Worm (Caenorhabditis elegans) whole organism, mixed stage, embryonic: Measurements from ENCODE around the gene acr-15.

Source experiments
- bed-3 ChIP-seq: fragments of 200-800 bp; sonication (Bioruptor generic); optimal IDR thresholded peaks from 3 replicates; lab custom pipeline; 2018; ENCODE audit warnings: mild to moderate bottlenecking, missing genetic modification characterization, moderate library complexity, missing compliant biosample characterization
- blmp-1 ChIP-seq: fragments of 150-350 bp; optimal IDR thresholded peaks from 2 replicates; lab custom pipeline; 2014; ENCODE audit warnings: missing biosample characterization, missing genetic modification characterization
- ceh-39 ChIP-seq: fragments of 150-350 bp; optimal IDR thresholded peaks from 2 replicates; lab custom pipeline; 2014; ENCODE audit warnings: missing biosample characterization, missing genetic modification characterization
- ceh-83 ChIP-seq: fragments of 200-800 bp; sonication (Bioruptor generic); optimal IDR thresholded peaks from 2 replicates; lab custom pipeline; 2018; ENCODE audit warnings: mild to moderate bottlenecking, missing genetic modification characterization, missing compliant biosample characterization
- ces-1 ChIP-seq: fragments of 150-350 bp; optimal IDR thresholded peaks from 2 replicates; lab custom pipeline; 2014; ENCODE audit warnings: missing biosample characterization, missing genetic modification reagents, missing genetic modification characterization
- cnd-1 ChIP-seq: fragments of 200-800 bp; sonication (Bioruptor generic); optimal IDR thresholded peaks from 2 replicates; lab custom pipeline; 2018; ENCODE audit warnings: mild to moderate bottlenecking, missing genetic modification characterization, missing compliant biosample characterization
- drap-1 ChIP-seq: fragments of 200-800 bp; sonication (Bioruptor generic); optimal IDR thresholded peaks from 3 replicates; lab custom pipeline; 2018; ENCODE audit warnings: mild to moderate bottlenecking, missing genetic modification characterization, missing compliant biosample characterization
- elt-1 ChIP-seq: sonication (generic microtip); optimal IDR thresholded peaks from 2 replicates; lab custom pipeline; 2017; ENCODE audit warnings: missing genetic modification characterization, mild to moderate bottlenecking, missing compliant biosample characterization, antibody characterized with exemption, moderate library complexity, borderline replicate concordance; ENCODE audit not compliant: insufficient read depth
- elt-3 ChIP-seq: fragments of 150-350 bp; optimal IDR thresholded peaks from 2 replicates; lab custom pipeline; 2014; ENCODE audit warnings: missing biosample characterization, missing genetic modification characterization
- flh-1 ChIP-seq: fragments of 200-800 bp; sonication (Bioruptor generic); optimal IDR thresholded peaks from 2 replicates; lab custom pipeline; 2018; ENCODE audit warnings: mild to moderate bottlenecking, missing genetic modification characterization, moderate library complexity, missing compliant biosample characterization
- ham-2 ChIP-seq: fragments of 200-800 bp; sonication (Bioruptor generic); optimal IDR thresholded peaks from 2 replicates; lab custom pipeline; 2018; ENCODE audit warnings: mild to moderate bottlenecking, missing genetic modification characterization, missing compliant biosample characterization
- hlh-1 ChIP-seq: fragments of 150-350 bp; optimal IDR thresholded peaks from 2 replicates; lab custom pipeline; 2014; ENCODE audit warnings: missing biosample characterization, missing genetic modification reagents, missing genetic modification characterization
- lin-13 ChIP-seq: fragments of 150-350 bp; optimal IDR thresholded peaks from 2 replicates; lab custom pipeline; 2014; ENCODE audit warnings: missing biosample characterization, missing genetic modification characterization
- lin-32 ChIP-seq: fragments of 200-800 bp; sonication (Bioruptor generic); optimal IDR thresholded peaks from 2 replicates; lab custom pipeline; 2018; ENCODE audit warnings: mild to moderate bottlenecking, missing genetic modification characterization, missing compliant biosample characterization
- lsy-2 ChIP-seq: fragments of 150-350 bp; optimal IDR thresholded peaks from 2 replicates; lab custom pipeline; 2014; ENCODE audit warnings: missing biosample characterization, missing genetic modification characterization
- mab-5 ChIP-seq: fragments of 150-350 bp; optimal IDR thresholded peaks from 2 replicates; lab custom pipeline; 2014; ENCODE audit warnings: missing biosample characterization, missing genetic modification characterization
- mep-1 ChIP-seq: fragments of 150-350 bp; optimal IDR thresholded peaks from 2 replicates; lab custom pipeline; 2017; ENCODE audit warnings: missing biosample characterization, missing genetic modification reagents, missing genetic modification characterization, inconsistent platforms
- mls-2 ChIP-seq: sonication (generic microtip); optimal IDR thresholded peaks from 2 replicates; lab custom pipeline; 2016; ENCODE audit warnings: mild to moderate bottlenecking, missing genetic modification characterization, moderate library complexity, missing compliant biosample characterization
- nhr-12 ChIP-seq: fragments of 150-350 bp; optimal IDR thresholded peaks from 2 replicates; lab custom pipeline; 2014; ENCODE audit warnings: missing biosample characterization, missing genetic modification characterization
- nhr-2 ChIP-seq: fragments of 150-350 bp; optimal IDR thresholded peaks from 2 replicates; lab custom pipeline; 2014; ENCODE audit warnings: missing biosample characterization, missing genetic modification characterization
- nhr-237 ChIP-seq: fragments of 150-350 bp; optimal IDR thresholded peaks from 2 replicates; lab custom pipeline; 2014; ENCODE audit warnings: missing biosample characterization, missing genetic modification characterization
- nhr-28 ChIP-seq: fragments of 150-350 bp; optimal IDR thresholded peaks from 2 replicates; lab custom pipeline; 2014; ENCODE audit warnings: missing biosample characterization, missing genetic modification characterization
- nhr-76 ChIP-seq: sonication (generic microtip); optimal IDR thresholded peaks from 2 replicates; lab custom pipeline; 2017; ENCODE audit warnings: missing biosample characterization, missing genetic modification characterization
- sem-2 ChIP-seq: fragments of 200-800 bp; sonication (Bioruptor generic); optimal IDR thresholded peaks from 2 replicates; lab custom pipeline; 2018; ENCODE audit warnings: mild to moderate bottlenecking, missing genetic modification characterization, missing compliant biosample characterization
- snpc-4 ChIP-seq: fragments of 150-350 bp; optimal IDR thresholded peaks from 2 replicates; lab custom pipeline; 2014; ENCODE audit warnings: missing biosample characterization, missing genetic modification characterization
- tbx-8 ChIP-seq: fragments of 200-800 bp; sonication (Bioruptor generic); optimal IDR thresholded peaks from 2 replicates; lab custom pipeline; 2018; ENCODE audit warnings: mild to moderate bottlenecking, missing genetic modification characterization, moderate library complexity, missing compliant biosample characterization
- unc-120 ChIP-seq: sonication (generic microtip); optimal IDR thresholded peaks from 2 replicates; lab custom pipeline; 2017; ENCODE audit warnings: missing genetic modification characterization, missing compliant biosample characterization; ENCODE audit not compliant: poor library complexity, severe bottlenecking
- unc-62 ChIP-seq: fragments of 150-350 bp; optimal IDR thresholded peaks from 2 replicates; lab custom pipeline; 2014; ENCODE audit warnings: missing biosample characterization, missing genetic modification reagents, missing genetic modification characterization
- zip-8 ChIP-seq: fragments of 150-350 bp; optimal IDR thresholded peaks from 2 replicates; lab custom pipeline; 2014; ENCODE audit warnings: missing biosample characterization, missing genetic modification characterization
- ztf-11 ChIP-seq: fragments of 150-350 bp; optimal IDR thresholded peaks from 2 replicates; lab custom pipeline; 2014; ENCODE audit warnings: missing biosample characterization, missing genetic modification characterization

Gene acr-15

DNA sequence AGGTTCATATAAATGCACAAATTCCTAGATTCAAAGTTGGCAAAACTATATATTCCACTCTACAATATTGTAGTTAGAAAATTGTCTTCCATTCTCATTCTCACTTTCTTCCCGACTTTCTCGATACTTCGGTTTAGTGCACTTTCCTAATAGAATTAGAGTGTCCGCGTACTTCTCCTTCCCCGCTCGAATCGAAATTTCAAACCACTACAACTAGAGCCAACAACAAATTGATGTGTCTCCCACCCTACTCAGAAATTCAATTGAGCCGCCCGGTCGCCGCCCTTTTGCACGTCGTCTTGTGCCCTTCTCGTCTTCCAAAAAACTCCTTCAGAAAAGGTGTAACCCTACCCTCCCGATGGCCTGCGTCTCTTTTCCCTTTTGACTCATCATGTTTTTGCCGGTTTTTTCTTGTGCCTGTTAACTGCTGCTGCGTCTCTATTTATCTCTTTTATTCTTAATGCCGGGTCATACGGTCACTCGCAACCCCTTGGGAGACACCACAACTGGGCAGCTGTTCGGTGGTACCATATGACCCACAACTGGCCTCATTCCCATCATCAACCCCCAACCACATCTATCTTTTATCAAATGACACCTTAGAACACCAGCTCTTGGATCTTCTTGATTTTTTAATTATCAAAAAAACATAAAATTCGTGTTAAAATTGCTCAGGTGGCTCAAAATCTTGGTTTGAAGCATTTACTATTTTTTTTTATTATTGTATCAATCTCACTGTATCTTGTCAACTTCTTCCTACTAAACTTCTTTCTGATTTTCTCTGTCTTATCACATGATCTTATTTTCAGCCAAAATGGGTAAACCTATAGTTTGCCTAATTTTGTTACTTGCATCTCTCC lies 41.8 kb downstream of the acr-15 start, which contains the start of gene tag-196:
Gene tag-196 (plus strand): TSS at position 810 of the 860 bp plus-strand sequence.
- TF ChIP-seq blmp-1, result no peak
- peak; percentile 11 for TF ChIP-seq nhr-2 (tag; lab: Kevin White, UChicago)
- no peak for TF ChIP-seq mab-5
- TF ChIP-seq unc-120 (tag; lab: Kevin White, UChicago), result peak; percentile 20
- peak; percentile 10 for TF ChIP-seq cnd-1 (tag; lab: Kevin White, UChicago)
- peak; percentile 11 for TF ChIP-seq unc-62 (GFP tag; lab: Kevin White, UChicago)
- peak; percentile 94 for TF ChIP-seq hlh-1 (tag; lab: Kevin White, UChicago)
- TF ChIP-seq ces-1 (GFP tag; lab: Kevin White, UChicago), result peak; percentile 95
- no peak for TF ChIP-seq bed-3 (GFP tag; lab: Kevin White, UChicago)

DNA sequence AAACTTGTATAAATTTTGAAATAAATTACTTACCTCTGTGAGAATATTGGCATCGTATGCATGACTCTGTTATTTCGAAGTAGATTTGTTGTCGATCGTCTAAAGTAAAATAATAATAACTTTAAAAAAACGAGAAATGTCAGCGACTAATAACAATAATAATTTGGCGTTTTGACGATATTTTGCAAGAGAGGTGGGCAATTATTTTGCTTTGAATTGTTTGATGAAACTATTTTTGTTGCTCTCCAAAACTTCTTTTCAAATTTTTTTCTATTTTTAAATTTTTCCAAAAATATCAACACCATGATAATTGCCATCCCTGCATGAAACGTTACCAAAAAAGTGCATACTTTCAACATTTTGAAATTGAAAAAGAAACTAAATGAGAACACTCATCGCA lies 46.7 kb downstream of the acr-15 start, which contains the start of gene F41E6.7:
Gene F41E6.7 (minus strand): TSS at position 101 of the 400 bp plus-strand sequence.
- TF ChIP-seq nhr-28 (tag; lab: Kevin White, UChicago), result no peak
- no peak for TF ChIP-seq tbx-8 (GFP tag; lab: Kevin White, UChicago)
- no peak for TF ChIP-seq elt-3 (tag; lab: Kevin White, UChicago)

DNA sequence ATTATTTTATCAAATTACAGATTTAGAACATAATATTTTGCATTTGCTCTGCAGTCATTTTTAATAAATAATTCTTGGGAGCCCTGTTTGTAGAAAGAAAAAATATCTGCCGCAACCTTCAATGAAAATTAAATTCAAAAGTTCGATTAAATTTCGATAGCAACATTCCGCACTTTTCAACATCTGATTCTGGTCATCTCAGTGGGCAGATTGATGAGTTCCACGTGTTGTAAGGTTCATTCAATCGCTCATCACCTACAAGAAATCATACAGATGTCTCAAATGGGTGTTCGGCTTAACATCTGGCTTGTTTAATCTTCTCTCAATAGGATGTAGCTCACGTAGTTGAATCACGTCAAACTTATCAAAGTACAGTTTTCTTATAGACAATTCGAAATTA lies 47.5 kb downstream of the acr-15 start:
- TF ChIP-seq nhr-237 (tag; lab: Kevin White, UChicago), result no peak
- TF ChIP-seq bed-3 (GFP tag; lab: Kevin White, UChicago), result no peak
- no peak for TF ChIP-seq lin-13 (tag; lab: Kevin White, UChicago)
- TF ChIP-seq nhr-12 (tag; lab: Kevin White, UChicago), result no peak
- TF ChIP-seq nhr-2 (tag; lab: Kevin White, UChicago), result no peak
- TF ChIP-seq lin-32 (GFP tag; lab: Kevin White, UChicago), result no peak
- TF ChIP-seq nhr-76 (tag; lab: Kevin White, UChicago), result no peak
- TF ChIP-seq snpc-4 (tag; lab: Kevin White, UChicago), result no peak
- TF ChIP-seq ham-2 (GFP tag; lab: Kevin White, UChicago), result no peak
- no peak for TF ChIP-seq flh-1
- no peak for TF ChIP-seq cnd-1 (tag; lab: Kevin White, UChicago)

DNA sequence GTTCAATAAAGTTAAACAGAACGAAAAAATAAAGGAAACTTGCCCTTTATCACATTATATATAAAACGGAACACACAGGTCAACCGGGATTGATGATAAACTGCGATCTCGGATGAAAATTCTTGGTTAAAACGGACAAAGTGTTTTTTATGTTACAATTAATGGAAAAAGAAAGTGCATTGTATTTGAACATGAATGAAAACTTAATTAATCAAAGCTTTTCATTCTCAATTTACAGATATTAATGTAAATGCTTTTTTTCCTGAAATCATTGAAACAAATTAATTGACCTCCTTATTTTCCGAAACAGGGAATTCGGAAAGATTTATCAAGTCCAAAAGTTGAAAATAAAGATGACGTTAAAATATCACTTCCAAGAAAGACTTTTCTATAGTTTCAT lies 48.9 kb downstream of the acr-15 start, which contains the start of gene F41E6.8:
Gene F41E6.8 (minus strand): TSS at position 101 of the 400 bp plus-strand sequence.
- TF ChIP-seq zip-8 (no peak), drap-1 (GFP tag; lab: Kevin White, UChicago) (no peak), ceh-83 (GFP tag; lab: Kevin White, UChicago) (no peak), ztf-11 (tag; lab: Kevin White, UChicago) (no peak), ces-1 (GFP tag; lab: Kevin White, UChicago) (no peak), mls-2 (tag; lab: Kevin White, UChicago) (no peak), lsy-2 (no peak), ceh-39 (tag; lab: Kevin White, UChicago) (no peak), snpc-4 (tag; lab: Kevin White, UChicago) (no peak), tbx-8 (GFP tag; lab: Kevin White, UChicago) (no peak), mep-1 (tag; lab: Kevin White, UChicago) (no peak), ham-2 (GFP tag; lab: Kevin White, UChicago) (no peak), sem-2 (GFP tag; lab: Kevin White, UChicago) (no peak), flh-1 (no peak), nhr-2 (tag; lab: Kevin White, UChicago) (no peak), elt-1 (tag; lab: Kevin White, UChicago) (no peak), bed-3 (GFP tag; lab: Kevin White, UChicago) (no peak), unc-62 (GFP tag; lab: Kevin White, UChicago) (no peak), lin-13 (tag; lab: Kevin White, UChicago) (no peak)
- TF ChIP-seq, all 35 proteins: peak for 0

DNA sequence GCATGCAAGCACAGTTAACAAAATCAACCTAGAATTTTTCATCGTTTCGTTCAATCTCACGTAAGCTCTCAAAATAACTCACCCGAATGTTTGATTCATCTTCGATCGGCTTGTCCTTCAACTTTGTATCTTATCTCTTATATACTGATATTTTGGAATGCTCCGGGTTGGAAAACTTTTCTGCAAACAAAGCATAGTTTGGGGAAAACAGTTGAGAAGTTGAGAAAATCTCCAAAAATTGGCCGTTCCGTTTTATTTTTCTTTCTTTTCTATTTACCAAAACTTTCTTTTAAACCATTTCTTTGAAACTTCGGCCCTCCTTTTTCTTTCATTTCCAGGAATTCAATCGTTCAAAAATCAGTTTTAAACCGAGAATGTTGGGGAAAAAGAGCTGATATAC lies 50.1 kb downstream of the acr-15 start, which contains the start of gene F41E6.15:
Gene F41E6.15 (minus strand): TSS at position 101 of the 400 bp plus-strand sequence.
- TF ChIP-seq mep-1 (tag; lab: Kevin White, UChicago) (no peak), mls-2 (tag; lab: Kevin White, UChicago) (no peak), lin-32 (GFP tag; lab: Kevin White, UChicago) (no peak), elt-1 (tag; lab: Kevin White, UChicago) (no peak)
